Worm (Caenorhabditis elegans) whole organism, L2 larva: Measurements from ENCODE around the gene tbb-1.

Source experiments
- F13H6.1 ChIP-seq: sonication (generic microtip); optimal IDR thresholded peaks from 2 replicates; lab custom pipeline; 2016; ENCODE audit warnings: missing genetic modification characterization, missing compliant biosample characterization
- R02D3.7 ChIP-seq: fragments of 150-350 bp; optimal IDR thresholded peaks from 2 replicates; lab custom pipeline; 2014; ENCODE audit warnings: missing biosample characterization, missing genetic modification characterization
- Y55F3AM.14 ChIP-seq: fragments of 200-800 bp; sonication (Bioruptor generic); optimal IDR thresholded peaks from 2 replicates; lab custom pipeline; 2018; ENCODE audit warnings: mild to moderate bottlenecking, missing genetic modification characterization, missing compliant biosample characterization
- ZK546.5 ChIP-seq: sonication (generic microtip); optimal IDR thresholded peaks from 2 replicates; lab custom pipeline; 2017; ENCODE audit warnings: missing biosample characterization, missing genetic modification characterization
- alr-1 ChIP-seq: fragments of 150-350 bp; optimal IDR thresholded peaks from 2 replicates; lab custom pipeline; 2014; ENCODE audit warnings: missing biosample characterization, missing genetic modification characterization
- aly-2 ChIP-seq: fragments of 150-350 bp; optimal IDR thresholded peaks from 2 replicates; lab custom pipeline; 2014; ENCODE audit warnings: missing biosample characterization, missing genetic modification characterization
- blmp-1 ChIP-seq: sonication (generic microtip); optimal IDR thresholded peaks from 2 replicates; lab custom pipeline; 2017; ENCODE audit warnings: missing genetic modification characterization, mild to moderate bottlenecking, missing compliant biosample characterization, antibody characterized with exemption, moderate library complexity; ENCODE audit not compliant: insufficient read depth
- ceh-16 ChIP-seq: fragments of 150-350 bp; optimal IDR thresholded peaks from 2 replicates; lab custom pipeline; 2014; ENCODE audit warnings: missing biosample characterization, missing genetic modification characterization
- ceh-82 ChIP-seq: fragments of 150-350 bp; optimal IDR thresholded peaks from 2 replicates; lab custom pipeline; 2014; ENCODE audit warnings: missing biosample characterization, missing genetic modification characterization
- crh-2 ChIP-seq: sonication (generic microtip); optimal IDR thresholded peaks from 2 replicates; lab custom pipeline; 2017; ENCODE audit warnings: missing biosample characterization, missing genetic modification characterization
- dmd-4 ChIP-seq: sonication (generic microtip); optimal IDR thresholded peaks from 2 replicates; lab custom pipeline; 2017; ENCODE audit warnings: missing biosample characterization, missing genetic modification characterization
- elt-1 ChIP-seq: fragments of 150-350 bp; optimal IDR thresholded peaks from 2 replicates; lab custom pipeline; 2014; ENCODE audit warnings: missing biosample characterization, missing genetic modification characterization
- elt-3 ChIP-seq: sonication (generic microtip); optimal IDR thresholded peaks from 2 replicates; lab custom pipeline; 2017; ENCODE audit warnings: missing biosample characterization, missing genetic modification characterization
- fos-1 ChIP-seq: fragments of 150-350 bp; optimal IDR thresholded peaks from 2 replicates; lab custom pipeline; 2014; ENCODE audit warnings: missing biosample characterization, missing genetic modification characterization
- gmeb-1 ChIP-seq: fragments of 150-350 bp; optimal IDR thresholded peaks from 2 replicates; lab custom pipeline; 2014; ENCODE audit warnings: missing biosample characterization, missing genetic modification characterization
- lin-11 ChIP-seq: fragments of 150-350 bp; sonication (generic microtip); optimal IDR thresholded peaks from 2 replicates; lab custom pipeline; 2014; ENCODE audit warnings: missing biosample characterization, missing genetic modification characterization, inconsistent platforms, mixed read lengths
- lin-13 ChIP-seq: fragments of 150-350 bp; optimal IDR thresholded peaks from 2 replicates; lab custom pipeline; 2014; ENCODE audit warnings: missing biosample characterization, missing genetic modification reagents, missing genetic modification characterization
- lsy-2 ChIP-seq, 2 experiments: fragments of 150-350 bp in 1 of 2; sonication (generic microtip) in 1 of 2; optimal IDR thresholded peaks; 2 replicates each; lab custom pipeline; 2014 to 2017; ENCODE audit warnings: missing biosample characterization in 2 of 2, missing genetic modification characterization in 2 of 2
- mab-5 ChIP-seq: fragments of 150-350 bp; optimal IDR thresholded peaks from 2 replicates; lab custom pipeline; 2014; ENCODE audit warnings: missing biosample characterization, missing genetic modification characterization
- mbf-1 ChIP-seq: sonication (generic microtip); optimal IDR thresholded peaks from 2 replicates; lab custom pipeline; 2017; ENCODE audit warnings: missing biosample characterization, missing genetic modification characterization
- nhr-11 ChIP-seq: fragments of 150-350 bp; optimal IDR thresholded peaks from 2 replicates; lab custom pipeline; 2014; ENCODE audit warnings: missing biosample characterization, missing genetic modification characterization
- nhr-12 ChIP-seq: fragments of 150-350 bp; optimal IDR thresholded peaks from 2 replicates; lab custom pipeline; 2014; ENCODE audit warnings: missing biosample characterization, missing genetic modification characterization
- nhr-21 ChIP-seq: fragments of 150-350 bp; optimal IDR thresholded peaks from 2 replicates; lab custom pipeline; 2014; ENCODE audit warnings: missing biosample characterization, missing genetic modification characterization
- nhr-23 ChIP-seq: fragments of 150-350 bp; optimal IDR thresholded peaks from 2 replicates; lab custom pipeline; 2014; ENCODE audit warnings: missing biosample characterization, missing genetic modification reagents, missing genetic modification characterization
- nhr-237 ChIP-seq: fragments of 150-350 bp; optimal IDR thresholded peaks from 2 replicates; lab custom pipeline; 2014; ENCODE audit warnings: missing biosample characterization, missing genetic modification characterization
- nhr-25 ChIP-seq: fragments of 150-350 bp; sonication (generic microtip); optimal IDR thresholded peaks from 3 replicates; lab custom pipeline; 2014; ENCODE audit warnings: missing biosample characterization, missing genetic modification characterization
- sem-4 ChIP-seq: fragments of 150-350 bp; optimal IDR thresholded peaks from 2 replicates; lab custom pipeline; 2014; ENCODE audit warnings: missing biosample characterization, missing genetic modification reagents, missing genetic modification characterization
- skn-1 ChIP-seq: sonication (generic microtip); optimal IDR thresholded peaks from 2 replicates; lab custom pipeline; 2017; ENCODE audit warnings: missing biosample characterization, missing genetic modification characterization
- sma-3 ChIP-seq: sonication (generic microtip); optimal IDR thresholded peaks from 2 replicates; lab custom pipeline; 2016; ENCODE audit warnings: missing genetic modification reagents, missing genetic modification characterization, missing compliant biosample characterization
- sma-9 ChIP-seq, 2 experiments: fragments of 150-350 bp in 1 of 2; sonication (generic microtip) in 1 of 2; optimal IDR thresholded peaks; 2 replicates each; lab custom pipeline; 2014 to 2016; ENCODE audit warnings: missing genetic modification characterization in 2 of 2, mild to moderate bottlenecking in 1 of 2, missing biosample characterization in 1 of 2, missing compliant biosample characterization in 1 of 2, missing genetic modification reagents in 1 of 2, moderate library complexity in 1 of 2
- snpc-4 ChIP-seq: fragments of 150-350 bp; optimal IDR thresholded peaks from 2 replicates; lab custom pipeline; 2014; ENCODE audit warnings: missing biosample characterization, missing genetic modification characterization
- unc-55 ChIP-seq: fragments of 150-350 bp; sonication (generic microtip); optimal IDR thresholded peaks from 3 replicates; lab custom pipeline; 2014; ENCODE audit warnings: missing biosample characterization, missing genetic modification reagents, missing genetic modification characterization
- zag-1 ChIP-seq: fragments of 150-350 bp; optimal IDR thresholded peaks from 2 replicates; lab custom pipeline; 2014; ENCODE audit warnings: missing biosample characterization, missing genetic modification characterization
- ztf-1 ChIP-seq: fragments of 200-800 bp; sonication (Bioruptor generic); conservative IDR thresholded peaks from 2 replicates; pipeline ENCODE4 v1.3.6; 2022; ENCODE audit warnings: missing genetic modification characterization, missing compliant biosample characterization
- ztf-4 ChIP-seq: fragments of 150-350 bp; optimal IDR thresholded peaks from 2 replicates; lab custom pipeline; 2014; ENCODE audit warnings: missing biosample characterization, missing genetic modification characterization

The tbb-1 gene

ce11 chrIII:10739902-10740301, 2.3 kb downstream of the tbb-1 start (continued):
- no peak for TF ChIP-seq ztf-4 (tag; lab: Kevin White, UChicago)
- TF ChIP-seq nhr-23 (tag; lab: Kevin White, UChicago) = no peak
- TF ChIP-seq dmd-4 = no peak

DNA sequence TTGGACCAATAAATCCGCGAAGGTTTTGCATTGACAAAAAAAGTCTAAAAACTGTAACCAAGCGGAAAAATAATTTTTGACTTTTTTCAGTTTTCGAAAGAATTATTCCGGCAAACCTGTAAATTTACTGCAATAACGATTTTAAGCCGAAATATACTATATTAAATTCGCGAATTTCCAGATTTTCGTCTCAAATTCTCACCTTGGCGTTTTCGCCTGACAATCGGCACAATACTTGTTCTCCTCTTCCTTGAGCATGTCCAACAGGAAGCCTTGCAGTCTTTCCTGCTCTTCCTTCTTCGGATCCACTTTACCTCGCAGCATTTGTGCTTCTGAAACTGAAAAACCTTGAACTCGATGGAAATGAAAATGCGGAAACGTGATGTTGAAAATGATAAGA, 2.8 kb downstream of the tbb-1 start, which contains the start of gene smap-1:
smap-1 (minus strand) TSS at position 338 of the 400 bp plus-strand sequence.
- TF ChIP-seq Y55F3AM.14 (GFP tag; lab: Kevin White, UChicago) = no peak
- no peak for TF ChIP-seq nhr-23 (tag; lab: Kevin White, UChicago)
- TF ChIP-seq zag-1 (tag; lab: Kevin White, UChicago) = no peak
- TF ChIP-seq nhr-237 (tag; lab: Kevin White, UChicago) = no peak
- TF ChIP-seq, all 48 proteins: peak for 0

DNA sequence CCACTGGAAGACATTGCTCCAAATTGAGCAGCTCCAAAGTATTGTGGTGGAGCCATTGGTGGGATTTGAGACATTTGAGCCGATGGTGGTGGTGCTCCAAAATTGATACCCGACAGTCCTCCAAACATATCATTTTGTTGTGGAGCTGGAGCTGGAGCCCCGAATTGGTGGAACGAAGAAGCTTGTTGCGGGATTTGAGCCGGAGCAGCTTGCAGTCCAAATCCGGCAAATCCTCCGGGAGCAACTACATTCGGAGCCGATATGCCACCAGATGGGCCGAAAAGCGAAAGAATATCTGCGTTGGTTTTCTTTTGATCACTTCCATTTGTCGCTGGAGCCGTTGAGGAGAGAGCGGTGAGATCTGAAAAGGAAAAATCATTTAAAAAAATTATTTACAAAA, 4.2 kb downstream of the tbb-1 start:
- no peak for TF ChIP-seq zag-1 (tag; lab: Kevin White, UChicago)

DNA sequence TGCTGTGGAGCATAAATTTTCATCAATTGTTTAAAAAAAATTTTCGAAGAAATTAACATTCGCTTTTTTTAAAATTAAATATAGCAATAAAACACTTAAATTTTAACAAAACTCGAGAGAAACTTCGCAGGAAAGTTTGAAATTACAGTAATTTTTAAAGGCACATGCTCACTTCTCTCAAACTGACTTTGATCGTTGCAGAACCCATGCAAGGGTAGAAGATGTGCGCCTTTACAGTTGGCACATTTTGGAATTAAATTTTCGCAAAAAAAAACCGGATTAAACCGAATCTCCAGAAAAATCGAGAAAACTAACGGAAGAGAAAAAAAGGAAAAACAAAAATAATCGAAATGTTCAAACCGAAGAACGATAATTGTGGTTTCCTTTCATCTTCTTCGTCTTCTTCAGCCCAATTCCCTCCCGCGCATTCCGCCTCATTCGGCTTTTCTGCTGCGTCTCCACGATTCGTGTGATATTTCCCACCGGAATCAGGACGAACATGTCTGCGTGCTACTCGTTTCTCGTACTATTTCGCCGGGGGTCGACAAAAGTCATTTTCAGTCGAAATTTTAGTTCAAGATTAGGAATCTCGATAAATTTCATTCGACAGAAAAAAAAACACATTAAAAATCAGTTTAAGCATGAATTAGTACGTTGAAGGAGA, 5.8 kb downstream of the tbb-1 start:
- TF ChIP-seq nhr-25 (tag; lab: Kevin White, UChicago) = peak; percentile 8
- TF ChIP-seq sma-3 = peak; percentile 9
- TF ChIP-seq ztf-4 (tag; lab: Kevin White, UChicago) = no peak
- TF ChIP-seq, all 48 proteins: peak for 2

ce11 chrIII:10734511-10735233, 7.6 kb downstream of the tbb-1 start:
- TF ChIP-seq sma-9 (GFP tag; optimal IDR thresholded peaks at IDR 0.05; lab: Kevin White, UChicago) = peak; percentile 9
- TF ChIP-seq sma-9 (tag; optimal IDR thresholded peaks at IDR 0.05; lab: Kevin White, UChicago) = no peak
- TF ChIP-seq mab-5 (tag; lab: Kevin White, UChicago) = no peak

DNA sequence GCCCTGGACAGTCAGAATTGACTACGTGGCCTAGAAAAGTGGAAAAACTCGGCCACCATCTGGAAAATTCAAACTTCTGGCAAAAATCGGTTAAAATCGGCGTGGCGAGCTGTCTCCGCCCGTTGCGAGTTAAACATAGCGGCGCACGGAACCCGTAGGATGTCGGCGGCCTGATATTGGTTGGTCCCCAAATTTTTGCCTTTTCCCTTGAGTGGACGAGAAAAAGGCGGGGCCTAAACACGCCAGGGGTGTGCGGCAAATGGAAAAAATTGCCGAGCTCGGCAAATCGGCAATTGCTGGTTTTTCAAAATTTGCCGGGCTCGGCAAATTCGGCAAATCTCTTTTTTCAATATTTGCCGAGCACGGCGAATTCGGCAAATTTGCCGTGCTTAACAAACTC, 8.9 kb downstream of the tbb-1 start:
- TF ChIP-seq ceh-82 (tag; lab: Kevin White, UChicago) = no peak
- TF ChIP-seq nhr-21 = no peak
- no peak for TF ChIP-seq ZK546.5 (tag; lab: Kevin White, UChicago)
- TF ChIP-seq nhr-11 (tag; lab: Kevin White, UChicago) = no peak
- no peak for TF ChIP-seq snpc-4 (tag; lab: Kevin White, UChicago)
- TF ChIP-seq nhr-237 (tag; lab: Kevin White, UChicago) = no peak
- no peak for TF ChIP-seq ztf-1 (GFP tag; lab: Robert Waterston, UW)
- TF ChIP-seq nhr-25 (tag; lab: Kevin White, UChicago) = no peak
- no peak for TF ChIP-seq zag-1 (tag; lab: Kevin White, UChicago)
- no peak for TF ChIP-seq aly-2
- TF ChIP-seq dmd-4 = no peak
- no peak for TF ChIP-seq gmeb-1 (tag; lab: Kevin White, UChicago)
- no peak for TF ChIP-seq crh-2 (tag; lab: Kevin White, UChicago)
- TF ChIP-seq mbf-1 = no peak
- no peak for TF ChIP-seq F13H6.1
- TF ChIP-seq fos-1 (tag; lab: Kevin White, UChicago) = no peak
- no peak for TF ChIP-seq R02D3.7 (tag; lab: Kevin White, UChicago)

DNA sequence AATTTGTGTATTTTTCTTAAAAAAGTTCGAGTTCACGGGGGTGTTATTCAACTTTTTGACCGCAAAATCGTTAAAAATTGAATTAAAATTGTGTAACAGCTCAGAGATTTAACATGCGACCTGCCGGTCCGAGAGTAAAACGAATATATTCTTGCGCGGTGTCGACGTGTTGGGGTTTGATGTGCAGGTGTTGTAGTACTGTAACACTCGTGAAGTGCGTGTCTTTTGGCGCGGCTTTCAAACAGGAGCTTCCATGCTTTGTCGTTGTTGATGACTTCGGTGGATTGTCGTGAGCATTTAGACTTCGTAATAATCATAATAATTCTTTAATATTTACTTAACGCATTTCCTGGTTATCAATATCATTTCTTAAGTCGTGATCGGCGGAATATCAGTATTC, 11.7 kb downstream of the tbb-1 start, which contains the start of gene tat-3:
tat-3 (minus strand) TSS at position 196 of the 400 bp plus-strand sequence.
- TF ChIP-seq nhr-21 (no peak), ztf-4 (tag; lab: Kevin White, UChicago) (no peak), nhr-23 (tag; lab: Kevin White, UChicago) (no peak), lin-13 (GFP tag; lab: Kevin White, UChicago) (no peak), skn-1 (no peak), unc-55 (GFP tag; lab: Kevin White, UChicago) (no peak), alr-1 (tag; lab: Kevin White, UChicago) (no peak), mab-5 (tag; lab: Kevin White, UChicago) (no peak), blmp-1 (tag; lab: Kevin White, UChicago) (no peak), nhr-12 (no peak), Y55F3AM.14 (GFP tag; lab: Kevin White, UChicago) (no peak), sma-3 (no peak), elt-1 (tag; lab: Kevin White, UChicago) (no peak), nhr-237 (tag; lab: Kevin White, UChicago) (no peak), ceh-82 (tag; lab: Kevin White, UChicago) (no peak), sem-4 (no peak), elt-3 (tag; lab: Kevin White, UChicago) (no peak), lsy-2 (tag; optimal IDR thresholded peaks at IDR 0.05; lab: Kevin White, UChicago) (no peak), lin-11 (tag; lab: Kevin White, UChicago) (no peak), ceh-16 (tag; lab: Kevin White, UChicago) (no peak)
